Worm (Caenorhabditis elegans) whole organism, L2 larva: ENCODE measurements around the gene ent-1.

Experiments used
- ZK546.5 ChIP-seq: sonication (generic microtip); optimal IDR thresholded peaks from 2 replicates; lab custom pipeline; 2017; ENCODE audit warnings: missing biosample characterization, missing genetic modification characterization
- ama-1 ChIP-seq: fragments of 150-350 bp; optimal IDR thresholded peaks from 2 replicates; lab custom pipeline; 2018; ENCODE audit warnings: inconsistent platforms
- ceh-16 ChIP-seq: fragments of 150-350 bp; optimal IDR thresholded peaks from 2 replicates; lab custom pipeline; 2014; ENCODE audit warnings: missing biosample characterization, missing genetic modification characterization
- egl-27 ChIP-seq: sonication (generic microtip); optimal IDR thresholded peaks from 3 replicates; lab custom pipeline; 2017; ENCODE audit warnings: missing biosample characterization, missing genetic modification reagents, missing genetic modification characterization
- elt-3 ChIP-seq: sonication (generic microtip); optimal IDR thresholded peaks from 2 replicates; lab custom pipeline; 2017; ENCODE audit warnings: missing biosample characterization, missing genetic modification characterization
- mab-5 ChIP-seq: fragments of 150-350 bp; optimal IDR thresholded peaks from 2 replicates; lab custom pipeline; 2014; ENCODE audit warnings: missing biosample characterization, missing genetic modification characterization
- mdl-1 ChIP-seq, 2 experiments: fragments of 150-350 bp in 1 of 2; sonication (generic microtip) in 1 of 2; optimal IDR thresholded peaks; 2 replicates each; lab custom pipeline; 2017; ENCODE audit warnings: missing biosample characterization in 2 of 2, missing genetic modification characterization in 2 of 2
- nhr-11 ChIP-seq: fragments of 150-350 bp; optimal IDR thresholded peaks from 2 replicates; lab custom pipeline; 2014; ENCODE audit warnings: missing biosample characterization, missing genetic modification characterization
- nhr-23 ChIP-seq: fragments of 150-350 bp; optimal IDR thresholded peaks from 2 replicates; lab custom pipeline; 2014; ENCODE audit warnings: missing biosample characterization, missing genetic modification reagents, missing genetic modification characterization
- snpc-4 ChIP-seq: fragments of 150-350 bp; optimal IDR thresholded peaks from 2 replicates; lab custom pipeline; 2014; ENCODE audit warnings: missing biosample characterization, missing genetic modification characterization
- unc-62 ChIP-seq: fragments of 150-350 bp; optimal IDR thresholded peaks from 2 replicates; lab custom pipeline; 2014; ENCODE audit warnings: missing biosample characterization, missing genetic modification reagents, missing genetic modification characterization
- ztf-1 ChIP-seq: fragments of 200-800 bp; sonication (Bioruptor generic); conservative IDR thresholded peaks from 2 replicates; pipeline ENCODE4 v1.3.6; 2022; ENCODE audit warnings: missing genetic modification characterization, missing compliant biosample characterization

DNA sequence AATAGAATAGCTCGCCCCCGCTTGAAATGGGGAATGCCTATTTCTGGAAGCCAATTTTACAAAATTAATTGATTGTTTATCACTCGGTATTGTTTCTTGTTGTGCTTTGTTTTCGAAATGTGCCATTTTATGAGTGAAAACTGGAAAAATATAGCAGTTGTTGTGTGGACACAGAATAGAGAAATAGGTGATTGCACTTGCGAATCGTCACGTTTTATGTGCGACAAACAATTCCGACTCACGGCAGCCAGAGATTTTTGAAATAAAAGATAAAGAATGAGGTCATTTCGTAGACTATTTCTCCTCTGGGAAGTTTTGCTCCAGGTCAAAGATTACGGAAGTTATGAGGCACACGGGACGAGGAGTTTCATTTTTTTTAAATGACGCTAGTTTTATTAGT is 8.4 kb downstream of the ent-1 start:
- no peak for TF ChIP-seq ceh-16 (tag; lab: Kevin White, UChicago)
- no peak for TF ChIP-seq egl-27 (tag; lab: Kevin White, UChicago)
- TF ChIP-seq nhr-11 (tag; lab: Kevin White, UChicago): no peak
- no peak for TF ChIP-seq ZK546.5 (tag; lab: Kevin White, UChicago)
- no peak for TF ChIP-seq mdl-1 (tag; optimal IDR thresholded peaks at IDR 0.05; lab: Kevin White, UChicago)
- no peak for TF ChIP-seq ama-1 (lab: Kevin White, UChicago)
- no peak for TF ChIP-seq mab-5 (tag; lab: Kevin White, UChicago)
- TF ChIP-seq snpc-4: no peak
- no peak for TF ChIP-seq ztf-1 (GFP tag; lab: Robert Waterston, UW)
- no peak for TF ChIP-seq elt-3 (tag; lab: Kevin White, UChicago)
- TF ChIP-seq unc-62 (GFP tag; lab: Kevin White, UChicago): no peak
- no peak for TF ChIP-seq nhr-23
